Fruit fly (Drosophila melanogaster) whole organism, embryonic: ENCODE measurements around the gene AlkB.

Source experiments
- Asciz ChIP-seq: fragments of 200-800 bp; sonication (Bioruptor generic); optimal IDR thresholded peaks from 2 replicates; lab custom pipeline; 2017; ENCODE audit warnings: missing biosample characterization, mild to moderate bottlenecking, missing genetic modification characterization, missing genetic modification reagents
- Atf3 ChIP-seq: fragments of 200-800 bp; sonication (Bioruptor generic); optimal IDR thresholded peaks from 3 replicates; lab custom pipeline; 2016; ENCODE audit warnings: missing biosample characterization, missing genetic modification characterization
- BtbVII ChIP-seq: fragments of 200-800 bp; sonication (Bioruptor generic); optimal IDR thresholded peaks from 3 replicates; lab custom pipeline; 2017; ENCODE audit warnings: missing biosample characterization, mild to moderate bottlenecking, missing genetic modification characterization
- CG10366 ChIP-seq: fragments of 200-800 bp; sonication (Bioruptor generic); IDR thresholded peaks from 2 replicates; pipeline ENCODE4 v1.3.6; 2022; ENCODE audit warnings: missing biosample characterization, missing genetic modification characterization
- CG11398 ChIP-seq: fragments of 200-800 bp; sonication (Bioruptor generic); optimal IDR thresholded peaks from 2 replicates; lab custom pipeline; 2016; ENCODE audit warnings: missing biosample characterization, missing genetic modification characterization
- CG11504 ChIP-seq: fragments of 200-800 bp; sonication (Bioruptor generic); optimal IDR thresholded peaks from 3 replicates; lab custom pipeline; 2019; ENCODE audit warnings: missing biosample characterization, mild to moderate bottlenecking, missing genetic modification characterization, moderate library complexity
- CG13894 ChIP-seq: fragments of 200-800 bp; sonication (Bioruptor generic); optimal IDR thresholded peaks from 3 replicates; lab custom pipeline; 2018; ENCODE audit warnings: missing biosample characterization, mild to moderate bottlenecking, missing genetic modification characterization, moderate library complexity
- CG14014 ChIP-seq: fragments of 200-800 bp; sonication (Bioruptor generic); IDR thresholded peaks from 2 replicates; pipeline ENCODE4 v1.3.6; 2022; ENCODE audit warnings: missing biosample characterization, missing genetic modification characterization
- CG14860 ChIP-seq: fragments of 200-800 bp; sonication (Bioruptor generic); IDR thresholded peaks from 3 replicates; pipeline ENCODE4 v1.3.6; 2022; ENCODE audit warnings: missing biosample characterization, missing genetic modification characterization; ENCODE audit not compliant: partially characterized antibody
- CG16813 ChIP-seq: fragments of 200-800 bp; sonication (Bioruptor generic); IDR thresholded peaks from 3 replicates; pipeline ENCODE4 v1.3.6; 2022; ENCODE audit warnings: missing biosample characterization, missing genetic modification characterization; ENCODE audit not compliant: partially characterized antibody
- CG17186 ChIP-seq: fragments of 200-800 bp; sonication (Bioruptor generic); optimal IDR thresholded peaks from 3 replicates; lab custom pipeline; 2017; ENCODE audit warnings: missing biosample characterization, missing genetic modification reagents, missing genetic modification characterization
- CG2199 ChIP-seq: fragments of 200-800 bp; sonication (Bioruptor generic); IDR thresholded peaks from 3 replicates; pipeline ENCODE4 v1.3.6; 2022; ENCODE audit warnings: missing biosample characterization, missing genetic modification characterization
- CG2712 ChIP-seq: fragments of 200-800 bp; optimal IDR thresholded peaks from 3 replicates; lab custom pipeline; 2019; ENCODE audit warnings: missing biosample characterization, mild to moderate bottlenecking, missing genetic modification characterization, moderate library complexity
- CG31365 ChIP-seq: fragments of 200-800 bp; sonication (Bioruptor generic); optimal IDR thresholded peaks from 2 replicates; lab custom pipeline; 2018; ENCODE audit warnings: missing biosample characterization, mild to moderate bottlenecking, missing genetic modification characterization
- CG31441 ChIP-seq: fragments of 200-800 bp; sonication (Bioruptor generic); IDR thresholded peaks from 2 replicates; pipeline ENCODE4 v1.3.6; 2022; ENCODE audit warnings: missing biosample characterization, missing genetic modification characterization
- CG32767 ChIP-seq: fragments of 200-800 bp; sonication (Bioruptor generic); IDR thresholded peaks from 2 replicates; pipeline ENCODE4 v1.3.6; 2022; ENCODE audit warnings: missing biosample characterization, missing genetic modification characterization
- CG32772 ChIP-seq: fragments of 200-800 bp; sonication (Bioruptor generic); IDR thresholded peaks from 2 replicates; pipeline ENCODE4 v1.3.6; 2022; ENCODE audit warnings: missing biosample characterization, missing genetic modification characterization
- CG4360 ChIP-seq: fragments of 200-800 bp; sonication (Bioruptor generic); IDR thresholded peaks from 2 replicates; pipeline ENCODE4 v1.3.6; 2022; ENCODE audit warnings: missing biosample characterization, missing genetic modification characterization
- CG5180 ChIP-seq: fragments of 200-800 bp; sonication (Bioruptor generic); optimal IDR thresholded peaks from 3 replicates; lab custom pipeline; 2017; ENCODE audit warnings: missing biosample characterization, missing genetic modification characterization, mild to moderate bottlenecking, moderate library complexity, missing genetic modification reagents
- CG6791 ChIP-seq: fragments of 200-800 bp; sonication (Bioruptor generic); IDR thresholded peaks from 3 replicates; pipeline ENCODE4 v1.3.6; 2022; ENCODE audit warnings: missing biosample characterization, missing genetic modification characterization; ENCODE audit not compliant: partially characterized antibody
- CG7963 ChIP-seq: fragments of 200-800 bp; sonication (Bioruptor generic); IDR thresholded peaks from 3 replicates; pipeline ENCODE4 v1.3.6; 2022; ENCODE audit warnings: missing biosample characterization, missing genetic modification characterization; ENCODE audit not compliant: partially characterized antibody
- D ChIP-seq, 2 experiments: fragments of 200-800 bp in 1 of 2; fragments of >200 bp in 1 of 2; sonication (Bioruptor generic) in 1 of 2; optimal IDR thresholded peaks; 2 replicates in 1 of 2; 3 replicates in 1 of 2; lab custom pipeline; 2017; ENCODE audit warnings: mild to moderate bottlenecking in 1 of 2, missing biosample characterization in 1 of 2, missing genetic modification characterization in 1 of 2, missing genetic modification reagents in 1 of 2
- Elba2 ChIP-seq: fragments of 200-800 bp; sonication (Bioruptor generic); optimal IDR thresholded peaks from 3 replicates; lab custom pipeline; 2016; ENCODE audit warnings: missing biosample characterization, missing genetic modification characterization
- Gug ChIP-seq: fragments of 200-800 bp; sonication (Bioruptor generic); IDR thresholded peaks from 4 replicates; pipeline ENCODE4 v1.3.6; 2022; ENCODE audit warnings: missing biosample characterization, missing genetic modification characterization
- Hsf ChIP-seq: fragments of 200-800 bp; sonication (Bioruptor generic); optimal IDR thresholded peaks from 3 replicates; lab custom pipeline; 2016; ENCODE audit warnings: missing biosample characterization, missing genetic modification characterization
- Jarid2 ChIP-seq: fragments of 200-800 bp; sonication (Bioruptor generic); optimal IDR thresholded peaks from 3 replicates; lab custom pipeline; 2017; ENCODE audit warnings: mild to moderate bottlenecking, missing biosample characterization, missing genetic modification reagents, missing genetic modification characterization
- Neu2 ChIP-seq: fragments of 200-800 bp; sonication (Bioruptor generic); optimal IDR thresholded peaks from 3 replicates; lab custom pipeline; 2016; ENCODE audit warnings: missing biosample characterization, missing genetic modification characterization, borderline replicate concordance
- PHDP ChIP-seq: fragments of 200-800 bp; sonication (Bioruptor generic); optimal IDR thresholded peaks from 3 replicates; lab custom pipeline; 2018; ENCODE audit warnings: missing biosample characterization, mild to moderate bottlenecking, missing genetic modification characterization, moderate library complexity
- ato ChIP-seq: fragments of 200-800 bp; sonication (Bioruptor generic); IDR thresholded peaks from 2 replicates; pipeline ENCODE4 v1.3.6; 2022; ENCODE audit warnings: missing biosample characterization, missing genetic modification characterization; ENCODE audit not compliant: partially characterized antibody
- az2 ChIP-seq: fragments of 200-800 bp; sonication (Bioruptor generic); optimal IDR thresholded peaks from 3 replicates; lab custom pipeline; 2016; ENCODE audit warnings: missing biosample characterization, missing genetic modification characterization
- cg ChIP-seq: fragments of 200-800 bp; sonication (Bioruptor generic); optimal IDR thresholded peaks from 3 replicates; lab custom pipeline; 2019; ENCODE audit warnings: missing biosample characterization, mild to moderate bottlenecking, missing genetic modification characterization, moderate library complexity
- croc ChIP-seq: fragments of 200-800 bp; sonication (Bioruptor generic); conservative IDR thresholded peaks from 3 replicates; pipeline ENCODE4 v1.3.6; 2022; ENCODE audit warnings: missing biosample characterization, missing genetic modification characterization
- dan ChIP-seq: fragments of 200-800 bp; sonication (Bioruptor generic); IDR thresholded peaks from 2 replicates; pipeline ENCODE4 v1.3.6; 2022; ENCODE audit warnings: missing biosample characterization, missing genetic modification characterization
- en ChIP-seq: fragments of 200-800 bp; sonication (Bioruptor generic); optimal IDR thresholded peaks from 2 replicates; lab custom pipeline; 2016; ENCODE audit warnings: missing biosample characterization, missing genetic modification characterization
- ftz-f1 ChIP-seq: fragments of 200-800 bp; sonication (Bioruptor generic); optimal IDR thresholded peaks from 2 replicates; lab custom pipeline; 2016; ENCODE audit warnings: missing biosample characterization, missing genetic modification characterization
- insv ChIP-seq, 2 experiments: fragments of 200-800 bp; sonication (Bioruptor generic); optimal IDR thresholded peaks; 3 replicates each; lab custom pipeline; 2016 to 2018; ENCODE audit warnings: missing biosample characterization in 2 of 2, missing genetic modification characterization in 2 of 2
- lov ChIP-seq, 2 experiments: fragments of 200-800 bp in 1 of 2; fragments of >200 bp in 1 of 2; sonication (Bioruptor generic) in 1 of 2; IDR thresholded peaks in 1 of 2; optimal IDR thresholded peaks in 1 of 2; 2 replicates in 1 of 2; 3 replicates in 1 of 2; pipeline versions ENCODE4 v1.3.6 to Lab custom; 2017 to 2022; ENCODE audit warnings: missing biosample characterization in 1 of 2, missing genetic modification characterization in 1 of 2
- nerfin-1 ChIP-seq: fragments of 200-800 bp; sonication (Bioruptor generic); optimal IDR thresholded peaks from 3 replicates; lab custom pipeline; 2019; ENCODE audit warnings: missing biosample characterization, mild to moderate bottlenecking, missing genetic modification characterization, moderate library complexity
- pros ChIP-seq: fragments of 200-800 bp; sonication (Bioruptor generic); optimal IDR thresholded peaks from 3 replicates; lab custom pipeline; 2019; ENCODE audit warnings: missing biosample characterization, mild to moderate bottlenecking, missing genetic modification characterization, moderate library complexity
- sd ChIP-seq: fragments of 200-800 bp; sonication (Bioruptor generic); optimal IDR thresholded peaks from 3 replicates; lab custom pipeline; 2018; ENCODE audit warnings: missing biosample characterization, mild to moderate bottlenecking, missing genetic modification characterization, moderate library complexity
- slou ChIP-seq: fragments of 200-800 bp; sonication (Bioruptor generic); optimal IDR thresholded peaks from 3 replicates; lab custom pipeline; 2016; ENCODE audit warnings: missing biosample characterization, missing genetic modification characterization
- tna ChIP-seq: fragments of 200-800 bp; sonication (Bioruptor generic); IDR thresholded peaks from 2 replicates; pipeline ENCODE4 v1.3.6; 2022; ENCODE audit warnings: missing biosample characterization, missing genetic modification characterization; ENCODE audit not compliant: partially characterized antibody
- ttk ChIP-seq: fragments of 200-800 bp; sonication (Bioruptor generic); IDR thresholded peaks from 2 replicates; pipeline ENCODE4 v2.1.2; 2022; ENCODE audit warnings: missing biosample characterization, missing genetic modification characterization
- usp ChIP-seq: fragments of >200 bp; optimal IDR thresholded peaks from 2 replicates; lab custom pipeline; 2017; ENCODE audit warnings: missing biosample characterization, missing genetic modification characterization
- zf30C ChIP-seq: fragments of 200-800 bp; sonication (Bioruptor generic); optimal IDR thresholded peaks from 3 replicates; lab custom pipeline; 2018; ENCODE audit warnings: missing biosample characterization, mild to moderate bottlenecking, missing genetic modification characterization

Gene AlkB

DNA sequence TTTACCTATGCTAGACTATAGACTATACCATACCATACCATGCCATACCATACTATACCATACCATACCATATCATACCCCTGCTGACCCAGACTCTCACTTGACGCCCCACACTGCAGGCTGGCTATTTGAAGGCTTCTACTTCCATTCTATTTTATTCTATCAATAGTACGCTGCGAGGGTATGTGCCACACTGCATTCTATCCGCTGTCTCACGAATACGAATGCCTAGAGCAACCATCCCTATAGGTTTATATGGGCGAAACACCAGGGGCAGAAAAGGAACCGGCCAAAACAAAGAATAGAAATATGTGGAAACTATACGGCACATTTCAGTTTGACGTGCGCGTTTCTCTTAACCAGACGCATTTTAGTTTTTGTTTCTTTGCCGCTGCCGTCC is 41.5 kb downstream of the AlkB start (continued):
- TF ChIP-seq CG17186 (GFP tag; lab: Kevin White, UChicago) (no peak), CG11504 (tag; lab: Kevin White, UChicago) (no peak), ftz-f1 (GFP tag; lab: Kevin White, UChicago) (no peak), CG6791 (GFP tag; lab: Robert Waterston, UW) (peak; percentile 62; the same call in 1 of the 3 replicates), en (GFP tag; lab: Kevin White, UChicago) (no peak), CG11398 (GFP tag; lab: Kevin White, UChicago) (no peak), tna (no peak), lov (optimal IDR thresholded peaks at IDR 0.05; lab: Kevin White, UChicago) (no peak), lov (GFP tag; IDR thresholded peaks at IDR 0.05; lab: Robert Waterston, UW) (no peak), Jarid2 (GFP tag; lab: Kevin White, UChicago) (no peak), pros (peak; percentile 56), Neu2 (GFP tag; lab: Kevin White, UChicago) (no peak), CG5180 (GFP tag; lab: Kevin White, UChicago) (peak; percentile 10), D (optimal IDR thresholded peaks at IDR 0.05; lab: Kevin White, UChicago) (peak; percentile 28), D (GFP tag; optimal IDR thresholded peaks at IDR 0.05; lab: Kevin White, UChicago) (no peak), slou (GFP tag; lab: Kevin White, UChicago) (no peak), CG2712 (tag; lab: Kevin White, UChicago) (no peak), CG31365 (tag; lab: Kevin White, UChicago) (no peak), CG31441 (no peak), CG32772 (GFP tag; lab: Robert Waterston, UW) (no peak), ato (GFP tag; lab: Robert Waterston, UW) (no peak), CG13894 (tag; lab: Kevin White, UChicago) (no peak), az2 (GFP tag; lab: Kevin White, UChicago) (no peak), usp (GFP tag; lab: Kevin White, UChicago) (no peak), croc (GFP tag; lab: Robert Waterston, UW) (no peak), CG4360 (GFP tag; lab: Robert Waterston, UW) (no peak), CG7963 (GFP tag; lab: Robert Waterston, UW) (no peak), CG10366 (GFP tag; lab: Robert Waterston, UW) (no peak), Atf3 (GFP tag; lab: Kevin White, UChicago) (no peak), BtbVII (GFP tag; lab: Kevin White, UChicago) (no peak), Gug (GFP tag; lab: Robert Waterston, UW) (no peak), CG14014 (no peak), dan (no peak), ttk (GFP tag; lab: Robert Waterston, UW) (no peak), zf30C (no peak), Asciz (GFP tag; lab: Kevin White, UChicago) (no peak), CG32767 (no peak), Hsf (GFP tag; lab: Kevin White, UChicago) (no peak), PHDP (tag; lab: Kevin White, UChicago) (no peak)

- TF ChIP-seq insv (GFP tag; optimal IDR thresholded peaks at IDR 0.05; lab: Kevin White, UChicago): peak; percentile 46 to 94
- no peak for TF ChIP-seq CG14860
- peak; percentile 95 for TF ChIP-seq sd
- TF ChIP-seq nerfin-1 (tag; lab: Kevin White, UChicago): peak; percentile 95
- peak; percentile 78 for TF ChIP-seq Elba2
- TF ChIP-seq pros: peak; percentile 94
- TF ChIP-seq CG2199 (GFP tag; lab: Robert Waterston, UW): peak; percentile 62; the same call in 2 of the 3 replicates
- peak; percentile 60 for TF ChIP-seq cg (GFP tag; lab: Kevin White, UChicago)
- no peak for TF ChIP-seq CG16813 (GFP tag; lab: Robert Waterston, UW)
Measured at dm6 chrX:15816905-15817304, 42.4 kb downstream of the AlkB start.
